Fruit fly (Drosophila melanogaster): ENCODE data around the gene PIG-P.

dm6 chr3R:26068135-26068534 is 10.1 kb upstream of the PIG-P start:
- TF ChIP-seq CG6854 (GFP tag; optimal IDR thresholded peaks at IDR 0.05) (no peak), Hr38 (GFP tag; optimal IDR thresholded peaks at IDR 0.05) (no peak), OdsH (GFP tag; optimal IDR thresholded peaks at IDR 0.05) (peak; percentile 54), Sox14 (GFP tag; optimal IDR thresholded peaks at IDR 0.05) (peak; percentile 16), Ets96B (tag; optimal IDR thresholded peaks at IDR 0.05) (peak; percentile 37), dac (GFP tag; optimal IDR thresholded peaks at IDR 0.05) (no peak)
